Fruit fly (Drosophila melanogaster): ENCODE data around the gene CG9512.
A peak's percentile ranks its signal among the peaks of the same experiment; 100 is the strongest.

Gene CG9512

DNA sequence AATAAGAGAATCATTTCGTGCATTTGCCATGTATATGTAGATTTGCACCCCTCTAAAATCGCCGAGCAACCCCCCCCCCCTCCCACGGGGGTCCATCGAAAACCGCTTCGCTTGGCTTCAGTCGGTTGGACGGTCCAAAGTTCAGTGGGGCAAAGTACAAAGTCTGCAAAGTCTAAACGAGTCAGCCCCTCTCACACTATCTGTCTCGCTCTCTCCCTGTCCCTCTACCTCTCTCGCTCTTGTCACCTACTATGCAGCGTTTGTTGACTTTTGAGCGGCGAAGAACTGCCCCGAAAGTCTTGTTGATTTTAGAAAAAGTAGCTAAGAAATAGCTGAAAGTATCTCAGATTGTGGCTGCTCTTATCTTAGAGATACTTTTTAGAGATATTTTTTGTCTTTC, 42.0 kb upstream of the CG9512 start (continued):
- TF ChIP-seq zen2 (GFP tag; IDR thresholded peaks at IDR 0.05; ENCODE audit: partially characterized antibody) (no peak), NfI (GFP tag; optimal IDR thresholded peaks at IDR 0.05) (peak; percentile 58), seq (GFP tag; IDR thresholded peaks at IDR 0.05) (peak; percentile 53; the same call in 1 of the 2 replicates), CG6654 (GFP tag; optimal IDR thresholded peaks at IDR 0.05) (peak; percentile 47), tap (tag; optimal IDR thresholded peaks at IDR 0.05) (peak; percentile 15), Meics (GFP tag; optimal IDR thresholded peaks at IDR 0.05) (peak; percentile 42), cato (GFP tag; optimal IDR thresholded peaks at IDR 0.05; ENCODE audit: borderline replicate concordance) (no peak), Lhr (GFP tag; optimal IDR thresholded peaks at IDR 0.05) (no peak), Chrac-16 (GFP tag; optimal IDR thresholded peaks at IDR 0.05) (no peak), en (GFP tag; optimal IDR thresholded peaks at IDR 0.05) (no peak), CG9437 (GFP tag; optimal IDR thresholded peaks at IDR 0.05) (no peak), CG30020 (tag; optimal IDR thresholded peaks at IDR 0.05) (no peak), fu2 (GFP tag; optimal IDR thresholded peaks at IDR 0.05) (no peak), Ptx1 (GFP tag; IDR thresholded peaks at IDR 0.05) (no peak), CG16815 (GFP tag; optimal IDR thresholded peaks at IDR 0.05) (no peak), CG12391 (tag; optimal IDR thresholded peaks at IDR 0.05) (no peak), HHEX (GFP tag; optimal IDR thresholded peaks at IDR 0.05) (peak; percentile 77), CG12744 (GFP tag; optimal IDR thresholded peaks at IDR 0.05) (no peak), otp (GFP tag; IDR thresholded peaks at IDR 0.05) (peak; percentile 77; the same call in 2 of the 3 replicates), zf30C (GFP tag; optimal IDR thresholded peaks at IDR 0.05) (no peak), Blimp-1 (GFP tag; optimal IDR thresholded peaks at IDR 0.05) (no peak), gsb-n (tag; optimal IDR thresholded peaks at IDR 0.05) (no peak), CG3281 (GFP tag; optimal IDR thresholded peaks at IDR 0.05) (peak; percentile 67), sens (GFP tag) (peak; percentile 81), pan (optimal IDR thresholded peaks at IDR 0.05) (no peak), pan (GFP tag; optimal IDR thresholded peaks at IDR 0.05 in 1 of 2, IDR thresholded peaks at IDR 0.05 in 1 of 2) (peak in 1 of 2 experiments; percentile 70), CG2712 (tag; optimal IDR thresholded peaks at IDR 0.05) (no peak), ssp (GFP tag; IDR thresholded peaks at IDR 0.05) (no peak), ATbp (GFP tag; optimal IDR thresholded peaks at IDR 0.05) (peak; percentile 45), CG13296 (GFP tag; optimal IDR thresholded peaks at IDR 0.05) (peak; percentile 87), chif (GFP tag; optimal IDR thresholded peaks at IDR 0.05) (no peak), sr (GFP tag; IDR thresholded peaks at IDR 0.05) (peak; percentile 56; the same call in 1 of the 3 replicates), fd3F (GFP tag; optimal IDR thresholded peaks at IDR 0.05) (no peak), CG11456 (GFP tag; IDR thresholded peaks at IDR 0.05) (peak; percentile 55; the same call in 1 of the 3 replicates), croc (GFP tag; conservative IDR thresholded peaks at IDR 0.05) (no peak), twi (tag; optimal IDR thresholded peaks at IDR 0.05) (no peak), aop (GFP tag; IDR thresholded peaks at IDR 0.05) (no peak), CG9215 (GFP tag; IDR thresholded peaks at IDR 0.05) (no peak), Lim3 (GFP tag; IDR thresholded peaks at IDR 0.05) (no peak), ems (GFP tag; optimal IDR thresholded peaks at IDR 0.05) (no peak), abd-A (tag; optimal IDR thresholded peaks at IDR 0.05) (no peak), Tbp (GFP tag; optimal IDR thresholded peaks at IDR 0.05) (no peak), MBD-R2 (GFP tag; IDR thresholded peaks at IDR 0.05) (peak; percentile 11; the same call in 1 of the 2 replicates), dpn (GFP tag; optimal IDR thresholded peaks at IDR 0.05) (no peak), CG32532 (GFP tag; IDR thresholded peaks at IDR 0.05) (peak; percentile 86), CG10979 (tag; optimal IDR thresholded peaks at IDR 0.05) (no peak), Rfx (GFP tag; IDR thresholded peaks at IDR 0.05) (peak; percentile 60), Dp (GFP tag; optimal IDR thresholded peaks at IDR 0.05) (no peak), CG6765 (GFP tag; optimal IDR thresholded peaks at IDR 0.05) (peak; percentile 86), Elba2 (GFP tag; optimal IDR thresholded peaks at IDR 0.05) (no peak), CkIIα-i1 (GFP tag; IDR thresholded peaks at IDR 0.05) (peak; percentile 38; the same call in 1 of the 2 replicates), Bteb2 (GFP tag; optimal IDR thresholded peaks at IDR 0.05) (no peak)
